Worm (Caenorhabditis elegans): Measurements from ENCODE around the gene ZC518.8.
A peak's percentile ranks its signal among the peaks of the same experiment; 100 is the strongest.

DNA sequence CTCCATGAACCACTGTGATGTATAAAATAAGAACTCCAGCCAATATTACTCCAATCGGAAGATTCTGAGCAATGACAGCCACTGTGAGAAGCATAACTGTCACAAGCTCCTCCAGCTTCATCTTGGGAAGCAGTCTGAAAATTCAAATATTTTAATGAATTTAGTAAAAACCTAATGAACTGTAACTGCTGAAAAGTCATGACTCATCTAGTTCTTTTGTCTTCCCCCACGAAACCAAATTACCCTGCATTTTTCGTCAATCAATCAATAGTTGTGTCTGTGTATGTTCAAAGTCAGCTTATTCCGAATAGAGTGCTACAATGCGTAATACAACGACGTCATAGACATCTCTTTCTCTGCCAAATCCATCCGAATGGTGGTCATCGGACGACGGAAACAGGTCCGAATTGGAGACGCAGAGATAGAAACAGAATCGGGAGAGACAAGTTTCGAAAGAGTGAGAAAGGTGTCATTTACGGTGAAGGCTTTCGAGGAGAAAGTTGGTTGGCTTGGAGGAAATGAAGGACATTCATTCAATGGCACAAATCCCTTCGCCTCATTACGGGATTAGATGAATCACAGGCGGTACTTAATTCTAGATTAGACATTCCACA is 35.0 kb upstream of the ZC518.8 start:
- TF ChIP-seq ceh-28 (tag; optimal IDR thresholded peaks at IDR 0.05) (peak; percentile 48), ztf-11 (tag; optimal IDR thresholded peaks at IDR 0.05) (no peak), unc-62 (GFP tag; optimal IDR thresholded peaks at IDR 0.05) (peak; percentile 54), ama-1 (optimal IDR thresholded peaks at IDR 0.05) (no peak), R02D3.7 (tag; optimal IDR thresholded peaks at IDR 0.05) (no peak), mdl-1 (tag; optimal IDR thresholded peaks at IDR 0.05) (no peak), fkh-10 (GFP tag; optimal IDR thresholded peaks at IDR 0.05) (no peak), jun-1 (tag; optimal IDR thresholded peaks at IDR 0.05) (peak; percentile 2), snpc-4 (tag; optimal IDR thresholded peaks at IDR 0.05) (no peak), elt-3 (tag; optimal IDR thresholded peaks at IDR 0.05) (peak in 1 of 3 experiments; percentile 57), sea-2 (GFP tag; optimal IDR thresholded peaks at IDR 0.05) (no peak), nhr-23 (tag; optimal IDR thresholded peaks at IDR 0.05) (peak; percentile 90), nhr-237 (tag; optimal IDR thresholded peaks at IDR 0.05) (no peak)

All from whole organism, L3 larva.